Fruit fly (Drosophila melanogaster): ENCODE results near the gene Mst98Ca.
A peak's percentile ranks its signal among the peaks of the same experiment; 100 is the strongest.

- peak; percentile 8 for TF ChIP-seq D1 (tag; optimal IDR thresholded peaks at IDR 0.05)
- no peak for TF ChIP-seq EcR (GFP tag; optimal IDR thresholded peaks at IDR 0.05)
- TF ChIP-seq Pif1A (GFP tag; optimal IDR thresholded peaks at IDR 0.05) = peak; percentile 29
- no peak for TF ChIP-seq CG10348 (GFP tag; IDR thresholded peaks at IDR 0.05)
- TF ChIP-seq CG4496 (GFP tag; IDR thresholded peaks at IDR 0.05) = no peak
Measured at dm6 chr3R:28327132-28327531, 36.0 kb downstream of the Mst98Ca start.
